Worm (Caenorhabditis elegans): Measurements from ENCODE around the gene cdk-4.

DNA sequence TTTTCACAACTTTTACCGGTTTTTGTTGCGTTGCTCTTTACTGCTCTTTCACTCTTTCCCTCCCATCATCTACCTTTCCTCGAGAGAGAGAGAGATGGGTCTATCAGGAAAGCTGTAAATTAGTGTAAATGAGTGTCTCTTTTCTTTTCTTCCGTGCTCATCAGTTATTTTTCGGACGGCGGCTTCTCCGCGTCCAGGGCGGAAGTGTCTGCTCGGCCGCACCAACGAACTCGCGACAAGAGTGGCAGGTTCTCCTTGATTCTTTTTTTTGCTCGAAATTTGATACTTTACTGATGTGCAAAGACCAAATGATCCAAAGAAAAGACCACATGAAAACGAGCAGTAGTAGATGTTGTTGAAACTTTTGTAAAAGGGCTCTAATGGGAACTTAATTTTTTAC, 40.0 kb upstream of the cdk-4 start:
- no peak for TF ChIP-seq tra-4 (tag; optimal IDR thresholded peaks at IDR 0.05)
- TF ChIP-seq B0310.2 (tag; optimal IDR thresholded peaks at IDR 0.05) = no peak
- TF ChIP-seq ets-7 (tag; optimal IDR thresholded peaks at IDR 0.05) = no peak
- no peak for TF ChIP-seq hmg-4 (GFP tag; optimal IDR thresholded peaks at IDR 0.05)
- TF ChIP-seq flt-1 (GFP tag; IDR thresholded peaks at IDR 0.05) = no peak
- no peak for TF ChIP-seq pes-1 (GFP tag; IDR thresholded peaks at IDR 0.05)
- TF ChIP-seq ceh-36 (tag; optimal IDR thresholded peaks at IDR 0.05) = no peak
- no peak for TF ChIP-seq ama-1 (optimal IDR thresholded peaks at IDR 0.05)
- TF ChIP-seq aly-1 (tag; optimal IDR thresholded peaks at IDR 0.05) = no peak
- no peak for TF ChIP-seq tbx-37 (GFP tag; conservative IDR thresholded peaks at IDR 0.05)
- no peak for TF ChIP-seq tbx-11 (GFP tag; IDR thresholded peaks at IDR 0.05)
- no peak for TF ChIP-seq hnd-1 (tag; optimal IDR thresholded peaks at IDR 0.05)
- TF ChIP-seq F13C5.2 (tag; optimal IDR thresholded peaks at IDR 0.05) = no peak
